Worm (Caenorhabditis elegans): ENCODE results near the gene nhr-118.

ce11 chrV:4398127-4398526, 9.5 kb upstream of the nhr-118 start:
- no peak for TF ChIP-seq nhr-28 (tag; optimal IDR thresholded peaks at IDR 0.05)
- TF ChIP-seq pha-4 (tag; optimal IDR thresholded peaks at IDR 0.05), result no peak
- TF ChIP-seq jun-1 (tag; optimal IDR thresholded peaks at IDR 0.05), result no peak
- TF ChIP-seq elt-3 (tag; optimal IDR thresholded peaks at IDR 0.05), result no peak
- TF ChIP-seq unc-39 (tag; optimal IDR thresholded peaks at IDR 0.05), result no peak
- no peak for TF ChIP-seq ama-1 (optimal IDR thresholded peaks at IDR 0.05)
- no peak for TF ChIP-seq sea-2 (GFP tag; optimal IDR thresholded peaks at IDR 0.05)
- TF ChIP-seq unc-62 (GFP tag; optimal IDR thresholded peaks at IDR 0.05), result no peak

All from whole organism, L3 larva.